Fruit fly (Drosophila melanogaster) whole organism, embryonic: ENCODE measurements around the gene ABCB7.
A peak's percentile ranks its signal among the peaks of the same experiment; 100 is the strongest.

ENCODE experiments used
- Blimp-1 ChIP-seq: fragments of 200-800 bp; sonication (Bioruptor generic); optimal IDR thresholded peaks from 3 replicates; lab custom pipeline; 2018; ENCODE audit warnings: missing biosample characterization, missing genetic modification characterization, mild to moderate bottlenecking, moderate library complexity, missing genetic modification reagents
- BtbVII ChIP-seq: fragments of 200-800 bp; sonication (Bioruptor generic); optimal IDR thresholded peaks from 3 replicates; lab custom pipeline; 2017; ENCODE audit warnings: missing biosample characterization, mild to moderate bottlenecking, missing genetic modification characterization
- CG11560 ChIP-seq: fragments of 200-800 bp; sonication (Bioruptor generic); IDR thresholded peaks from 3 replicates; pipeline ENCODE4 v1.3.6; 2022; ENCODE audit warnings: missing biosample characterization, missing genetic modification characterization
- CG11696 ChIP-seq: fragments of 200-800 bp; sonication (Bioruptor generic); IDR thresholded peaks from 2 replicates; pipeline ENCODE4 v1.3.6; 2022; ENCODE audit warnings: missing biosample characterization, missing genetic modification characterization
- CG12071 ChIP-seq: fragments of 200-800 bp; sonication (Bioruptor generic); optimal IDR thresholded peaks from 3 replicates; lab custom pipeline; 2018; ENCODE audit warnings: missing biosample characterization, mild to moderate bottlenecking, missing genetic modification characterization
- CG13296 ChIP-seq: fragments of 200-800 bp; sonication (Bioruptor generic); optimal IDR thresholded peaks from 3 replicates; lab custom pipeline; 2018; ENCODE audit warnings: missing biosample characterization, mild to moderate bottlenecking, missing genetic modification characterization
- CG17361 ChIP-seq: fragments of 200-800 bp; sonication (Bioruptor generic); IDR thresholded peaks from 3 replicates; pipeline ENCODE4 v1.3.6; 2022; ENCODE audit warnings: missing biosample characterization, missing genetic modification characterization
- CG17568 ChIP-seq: fragments of 200-800 bp; sonication (Bioruptor generic); optimal IDR thresholded peaks from 2 replicates; lab custom pipeline; 2018; ENCODE audit warnings: missing biosample characterization, mild to moderate bottlenecking, missing genetic modification characterization, moderate library complexity
- CG2712 ChIP-seq: fragments of 200-800 bp; optimal IDR thresholded peaks from 3 replicates; lab custom pipeline; 2019; ENCODE audit warnings: missing biosample characterization, mild to moderate bottlenecking, missing genetic modification characterization, moderate library complexity
- CG30020 ChIP-seq: fragments of 200-800 bp; optimal IDR thresholded peaks from 2 replicates; lab custom pipeline; 2019; ENCODE audit warnings: missing biosample characterization, mild to moderate bottlenecking, missing genetic modification characterization, moderate library complexity
- CG31365 ChIP-seq: fragments of 200-800 bp; sonication (Bioruptor generic); optimal IDR thresholded peaks from 2 replicates; lab custom pipeline; 2018; ENCODE audit warnings: missing biosample characterization, mild to moderate bottlenecking, missing genetic modification characterization
- CG32767 ChIP-seq: fragments of 200-800 bp; sonication (Bioruptor generic); IDR thresholded peaks from 2 replicates; pipeline ENCODE4 v1.3.6; 2022; ENCODE audit warnings: missing biosample characterization, missing genetic modification characterization
- CG33557 ChIP-seq: fragments of 200-800 bp; sonication (Bioruptor generic); optimal IDR thresholded peaks from 2 replicates; lab custom pipeline; 2019; ENCODE audit warnings: missing biosample characterization, mild to moderate bottlenecking, missing genetic modification characterization, moderate library complexity
- CG3407 ChIP-seq: fragments of 200-800 bp; sonication (Bioruptor generic); optimal IDR thresholded peaks from 2 replicates; lab custom pipeline; 2018; ENCODE audit warnings: missing biosample characterization, mild to moderate bottlenecking, missing genetic modification characterization
- CG3847 ChIP-seq: fragments of 200-800 bp; sonication (Bioruptor generic); IDR thresholded peaks from 2 replicates; pipeline ENCODE4 v1.3.6; 2022; ENCODE audit warnings: missing biosample characterization, missing genetic modification characterization
- CG4282 ChIP-seq: fragments of 200-800 bp; sonication (Bioruptor generic); optimal IDR thresholded peaks from 2 replicates; lab custom pipeline; 2016; ENCODE audit warnings: missing biosample characterization, missing genetic modification characterization
- CG4360 ChIP-seq: fragments of 200-800 bp; sonication (Bioruptor generic); IDR thresholded peaks from 2 replicates; pipeline ENCODE4 v1.3.6; 2022; ENCODE audit warnings: missing biosample characterization, missing genetic modification characterization
- CG8089 ChIP-seq: fragments of 200-800 bp; sonication (Bioruptor generic); optimal IDR thresholded peaks from 3 replicates; lab custom pipeline; 2016; ENCODE audit warnings: missing biosample characterization, missing genetic modification characterization
- CG8478 ChIP-seq: fragments of >200 bp; optimal IDR thresholded peaks from 2 replicates; lab custom pipeline; 2018
- Chrac-16 ChIP-seq: fragments of 200-800 bp; sonication (Bioruptor generic); optimal IDR thresholded peaks from 3 replicates; lab custom pipeline; 2016; ENCODE audit warnings: missing biosample characterization, missing genetic modification characterization
- CrebB ChIP-seq: fragments of 200-800 bp; sonication (Bioruptor generic); optimal IDR thresholded peaks from 3 replicates; lab custom pipeline; 2018; ENCODE audit warnings: missing biosample characterization, mild to moderate bottlenecking, missing genetic modification characterization
- Dad ChIP-seq: fragments of 200-800 bp; sonication (Bioruptor generic); optimal IDR thresholded peaks from 3 replicates; lab custom pipeline; 2016; ENCODE audit warnings: missing biosample characterization, missing genetic modification characterization
- Dbx ChIP-seq: fragments of 200-800 bp; sonication (Bioruptor generic); IDR thresholded peaks from 3 replicates; pipeline ENCODE4 v1.3.6; 2022; ENCODE audit warnings: missing biosample characterization, missing genetic modification characterization
- Eip74EF ChIP-seq, 2 experiments: fragments of 200-800 bp in 1 of 2; fragments of >200 bp in 1 of 2; sonication (Bioruptor generic) in 1 of 2; optimal IDR thresholded peaks; 2 replicates each; lab custom pipeline; 2017 to 2019; ENCODE audit warnings: missing biosample characterization in 2 of 2, missing genetic modification characterization in 2 of 2, mild to moderate bottlenecking in 1 of 2, moderate library complexity in 1 of 2
- Hmx ChIP-seq: fragments of 200-800 bp; sonication (Bioruptor generic); optimal IDR thresholded peaks from 2 replicates; lab custom pipeline; 2016; ENCODE audit warnings: missing biosample characterization, missing genetic modification characterization
- Jarid2 ChIP-seq: fragments of 200-800 bp; sonication (Bioruptor generic); optimal IDR thresholded peaks from 3 replicates; lab custom pipeline; 2017; ENCODE audit warnings: mild to moderate bottlenecking, missing biosample characterization, missing genetic modification reagents, missing genetic modification characterization
- MTF-1 ChIP-seq: fragments of 200-800 bp; sonication (Bioruptor generic); optimal IDR thresholded peaks from 2 replicates; lab custom pipeline; 2018; ENCODE audit warnings: missing biosample characterization, mild to moderate bottlenecking, missing genetic modification characterization, borderline replicate concordance
- NC2β ChIP-seq: fragments of 200-800 bp; sonication (Bioruptor generic); optimal IDR thresholded peaks from 2 replicates; lab custom pipeline; 2016; ENCODE audit warnings: missing biosample characterization, missing genetic modification characterization
- Oli ChIP-seq: fragments of 200-800 bp; sonication (Bioruptor generic); optimal IDR thresholded peaks from 2 replicates; lab custom pipeline; 2018; ENCODE audit warnings: missing biosample characterization, mild to moderate bottlenecking, missing genetic modification characterization, moderate library complexity
- Rx ChIP-seq: fragments of 200-800 bp; sonication (Bioruptor generic); IDR thresholded peaks from 2 replicates; pipeline ENCODE4 v1.3.6; 2022; ENCODE audit warnings: missing biosample characterization, missing genetic modification characterization
- Side ChIP-seq: fragments of 200-800 bp; sonication (Bioruptor generic); optimal IDR thresholded peaks from 2 replicates; lab custom pipeline; 2016; ENCODE audit warnings: missing biosample characterization, missing genetic modification characterization
- Vsx1 ChIP-seq: fragments of 200-800 bp; sonication (Bioruptor generic); optimal IDR thresholded peaks from 2 replicates; lab custom pipeline; 2017; ENCODE audit warnings: missing biosample characterization, mild to moderate bottlenecking, missing genetic modification characterization, missing genetic modification reagents
- ac ChIP-seq: fragments of 200-800 bp; sonication (Bioruptor generic); optimal IDR thresholded peaks from 3 replicates; lab custom pipeline; 2017; ENCODE audit warnings: missing biosample characterization, mild to moderate bottlenecking, missing genetic modification characterization
- ap ChIP-seq: fragments of 200-800 bp; sonication (Bioruptor generic); IDR thresholded peaks from 2 replicates; pipeline ENCODE4 v1.3.6; 2022; ENCODE audit warnings: missing biosample characterization, missing genetic modification characterization
- ato ChIP-seq: fragments of 200-800 bp; sonication (Bioruptor generic); IDR thresholded peaks from 2 replicates; pipeline ENCODE4 v1.3.6; 2022; ENCODE audit warnings: missing biosample characterization, missing genetic modification characterization; ENCODE audit not compliant: partially characterized antibody
- fu2 ChIP-seq: fragments of 200-800 bp; sonication (Bioruptor generic); optimal IDR thresholded peaks from 2 replicates; lab custom pipeline; 2016; ENCODE audit warnings: missing biosample characterization, missing genetic modification characterization
- insv ChIP-seq, 2 experiments: fragments of 200-800 bp; sonication (Bioruptor generic); optimal IDR thresholded peaks; 3 replicates each; lab custom pipeline; 2016 to 2018; ENCODE audit warnings: missing biosample characterization in 2 of 2, missing genetic modification characterization in 2 of 2
- jigr1 ChIP-seq: fragments of 200-800 bp; sonication (Bioruptor generic); IDR thresholded peaks from 3 replicates; pipeline ENCODE4 v1.3.6; 2022; ENCODE audit warnings: missing biosample characterization, missing genetic modification characterization
- kah ChIP-seq: fragments of 200-800 bp; sonication (Bioruptor generic); optimal IDR thresholded peaks from 2 replicates; lab custom pipeline; 2018; ENCODE audit warnings: missing biosample characterization, mild to moderate bottlenecking, missing genetic modification characterization
- maf-S ChIP-seq: fragments of 200-800 bp; sonication (Bioruptor generic); optimal IDR thresholded peaks from 2 replicates; lab custom pipeline; 2016; ENCODE audit warnings: missing biosample characterization, missing genetic modification characterization
- pb ChIP-seq: fragments of 200-800 bp; sonication (Bioruptor generic); optimal IDR thresholded peaks from 3 replicates; lab custom pipeline; 2016; ENCODE audit warnings: missing biosample characterization, missing genetic modification characterization
- sens-2 ChIP-seq: fragments of 200-800 bp; sonication (Bioruptor generic); IDR thresholded peaks from 2 replicates; pipeline ENCODE4 v1.3.6; 2022; ENCODE audit warnings: missing biosample characterization, missing genetic modification characterization
- sima ChIP-seq: fragments of 200-800 bp; sonication (Bioruptor generic); optimal IDR thresholded peaks from 2 replicates; lab custom pipeline; 2016; ENCODE audit warnings: missing biosample characterization, missing genetic modification characterization
- sqz ChIP-seq: fragments of 200-800 bp; sonication (Bioruptor generic); optimal IDR thresholded peaks from 3 replicates; lab custom pipeline; 2018; ENCODE audit warnings: missing biosample characterization, mild to moderate bottlenecking, missing genetic modification characterization
- ssp ChIP-seq: fragments of 200-800 bp; sonication (Bioruptor generic); IDR thresholded peaks from 2 replicates; pipeline ENCODE4 v1.3.6; 2022; ENCODE audit warnings: missing biosample characterization, missing genetic modification characterization
- stwl ChIP-seq: fragments of 200-800 bp; sonication (Bioruptor generic); optimal IDR thresholded peaks from 3 replicates; lab custom pipeline; 2018; ENCODE audit warnings: missing biosample characterization, mild to moderate bottlenecking, missing genetic modification characterization, moderate library complexity
- tap ChIP-seq: fragments of 200-800 bp; optimal IDR thresholded peaks from 3 replicates; lab custom pipeline; 2019; ENCODE audit warnings: missing biosample characterization, mild to moderate bottlenecking, missing genetic modification characterization, moderate library complexity
- tio ChIP-seq: fragments of 200-800 bp; sonication (Bioruptor generic); optimal IDR thresholded peaks from 2 replicates; lab custom pipeline; 2017; ENCODE audit warnings: missing biosample characterization, missing genetic modification characterization, inconsistent platforms
- tll ChIP-seq, 2 experiments: fragments of 200-800 bp in 1 of 2; fragments of >200 bp in 1 of 2; sonication (Bioruptor generic) in 1 of 2; optimal IDR thresholded peaks; 2 replicates each; lab custom pipeline; 2017 to 2019; ENCODE audit warnings: missing biosample characterization in 2 of 2, missing genetic modification characterization in 2 of 2, mild to moderate bottlenecking in 1 of 2, moderate library complexity in 1 of 2
- usp ChIP-seq: fragments of >200 bp; optimal IDR thresholded peaks from 2 replicates; lab custom pipeline; 2017; ENCODE audit warnings: missing biosample characterization, missing genetic modification characterization

ABCB7 gene

DNA sequence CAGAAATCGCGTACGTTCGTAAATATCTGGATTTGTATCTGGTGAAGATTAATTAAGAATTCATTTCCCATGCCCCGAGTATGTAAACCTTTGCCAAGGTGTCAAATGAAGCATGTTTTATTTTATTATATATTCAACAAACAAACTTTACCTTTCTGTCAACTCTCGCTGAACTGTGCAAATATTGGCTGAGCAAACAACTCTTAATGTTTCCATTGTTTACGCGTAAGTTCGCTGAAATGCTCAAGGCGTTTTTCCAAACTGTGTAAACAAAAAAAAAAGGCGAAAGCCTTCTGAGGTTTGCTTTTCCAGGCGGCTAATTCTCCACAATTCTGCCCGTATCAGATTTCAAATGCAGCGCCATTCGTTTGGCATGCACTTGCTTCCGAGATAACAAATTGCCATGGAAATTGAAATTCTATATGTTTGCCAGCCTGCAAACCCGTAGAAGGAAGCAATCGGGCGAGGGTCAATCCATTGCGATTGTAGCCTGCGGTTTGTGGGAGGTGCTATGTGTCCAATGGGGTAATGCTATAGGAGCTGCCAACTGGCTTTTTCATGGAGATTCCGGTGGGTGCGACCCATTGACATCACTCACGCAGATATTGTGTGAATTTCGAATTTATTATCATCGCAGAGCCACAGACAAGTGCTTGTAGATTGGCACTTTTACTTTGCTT, 26.4 kb upstream of the ABCB7 start (continued):
- TF ChIP-seq CG30020 (no peak), CG4282 (no peak), ap (GFP tag; lab: Robert Waterston, UW) (no peak), fu2 (GFP tag; lab: Kevin White, UChicago) (peak; percentile 38), CG3407 (peak; percentile 30), Eip74EF (GFP tag; optimal IDR thresholded peaks at IDR 0.05; lab: Kevin White, UChicago) (peak in 1 of 2 experiments; percentile 46), Chrac-16 (GFP tag; lab: Kevin White, UChicago) (no peak), Jarid2 (GFP tag; lab: Kevin White, UChicago) (peak; percentile 69), CG32767 (GFP tag; lab: Robert Waterston, UW) (peak; percentile 39; the same call in 1 of the 2 replicates), Side (GFP tag; lab: Kevin White, UChicago) (peak; percentile 54), MTF-1 (GFP tag; lab: Kevin White, UChicago) (peak; percentile 86), maf-S (GFP tag; lab: Kevin White, UChicago) (peak; percentile 63), sima (no peak), sens-2 (GFP tag; lab: Robert Waterston, UW) (no peak), kah (GFP tag; lab: Kevin White, UChicago) (peak; percentile 47), CG4360 (no peak), ssp (GFP tag; lab: Robert Waterston, UW) (no peak), Dbx (peak; percentile 87; the same call in 2 of the 3 replicates), Dad (GFP tag; lab: Kevin White, UChicago) (peak; percentile 44), ato (GFP tag; lab: Robert Waterston, UW) (no peak), CG11696 (peak; percentile 47; the same call in 1 of the 2 replicates), Blimp-1 (GFP tag; lab: Kevin White, UChicago) (peak; percentile 62), CG17361 (GFP tag; lab: Robert Waterston, UW) (no peak), CG8089 (GFP tag; lab: Kevin White, UChicago) (peak; percentile 26), Rx (GFP tag; lab: Robert Waterston, UW) (no peak), usp (no peak), CG17568 (no peak), CG8478 (lab: Kevin White, UChicago) (no peak), CG12071 (GFP tag; lab: Kevin White, UChicago) (peak; percentile 94), NC2β (GFP tag; lab: Kevin White, UChicago) (peak; percentile 13), Oli (peak; percentile 3), CG3847 (GFP tag; lab: Robert Waterston, UW) (peak; percentile 47; the same call in 1 of the 2 replicates), tio (GFP tag; lab: Kevin White, UChicago) (no peak), jigr1 (no peak), CrebB (peak; percentile 75), CG11560 (tag; lab: Robert Waterston, UW) (no peak), insv (GFP tag; optimal IDR thresholded peaks at IDR 0.05; lab: Kevin White, UChicago) (peak in 1 of 2 experiments; percentile 15), ac (GFP tag; lab: Kevin White, UChicago) (no peak), CG2712 (tag; lab: Kevin White, UChicago) (no peak), CG13296 (GFP tag; lab: Kevin White, UChicago) (peak; percentile 83), CG33557 (GFP tag; lab: Kevin White, UChicago) (no peak), BtbVII (peak; percentile 96), Hmx (GFP tag; lab: Kevin White, UChicago) (no peak), tll (GFP tag; optimal IDR thresholded peaks at IDR 0.05; lab: Kevin White, UChicago) (no peak), stwl (tag; lab: Kevin White, UChicago) (no peak), pb (GFP tag; lab: Kevin White, UChicago) (peak; percentile 33), tap (tag; lab: Kevin White, UChicago) (no peak), Vsx1 (GFP tag; lab: Kevin White, UChicago) (peak; percentile 76), sqz (no peak), CG31365 (tag; lab: Kevin White, UChicago) (peak; percentile 79)
